Worm (Caenorhabditis elegans) whole organism, L4 larva: ENCODE data around the gene F42F12.3.

Experiments used
- fos-1 ChIP-seq: fragments of 150-350 bp; optimal IDR thresholded peaks from 2 replicates; lab custom pipeline; 2014; ENCODE audit warnings: missing biosample characterization, missing genetic modification characterization
- lin-15B ChIP-seq: fragments of 150-350 bp; sonication (generic microtip); optimal IDR thresholded peaks from 3 replicates; lab custom pipeline; 2014; ENCODE audit warnings: missing biosample characterization, missing genetic modification characterization
- mdl-1 ChIP-seq, 2 experiments: fragments of 150-350 bp in 1 of 2; sonication (generic microtip) in 1 of 2; optimal IDR thresholded peaks; 2 replicates each; lab custom pipeline; 2014 to 2017; ENCODE audit warnings: missing biosample characterization in 2 of 2, missing genetic modification characterization in 2 of 2
- mxl-2 ChIP-seq: fragments of 200-800 bp; sonication (Bioruptor generic); conservative IDR thresholded peaks from 2 replicates; pipeline ENCODE4 v1.3.6; 2022; ENCODE audit warnings: missing genetic modification reagents, missing genetic modification characterization, missing compliant biosample characterization
- pha-4 ChIP-seq, 2 experiments: fragments of 150-350 bp in 1 of 2; fragments of 200-800 bp in 1 of 2; sonication (Bioruptor generic) in 1 of 2; IDR thresholded peaks in 1 of 2; optimal IDR thresholded peaks in 1 of 2; 2 replicates each; pipeline versions ENCODE4 v1.3.6 to Lab custom; 2014 to 2022; ENCODE audit warnings: missing genetic modification characterization in 2 of 2, missing genetic modification reagents in 2 of 2, missing biosample characterization in 1 of 2, missing compliant biosample characterization in 1 of 2
- unc-39 ChIP-seq: sonication (generic microtip); optimal IDR thresholded peaks from 2 replicates; lab custom pipeline; 2017; ENCODE audit warnings: missing biosample characterization, missing genetic modification characterization

ce11 chrX:12346729-12347128 lies 3.6 kb upstream of the F42F12.3 start, which contains the start of gene F42F12.11:
- TF ChIP-seq lin-15B (tag; lab: Kevin White, UChicago) = no peak
- TF ChIP-seq mxl-2 (GFP tag; lab: Robert Waterston, UW) = no peak
- TF ChIP-seq mdl-1 (tag; optimal IDR thresholded peaks at IDR 0.05; lab: Kevin White, UChicago) = no peak
- no peak for TF ChIP-seq unc-39 (tag; lab: Kevin White, UChicago)
- TF ChIP-seq pha-4 (GFP tag; IDR thresholded peaks at IDR 0.05; lab: Robert Waterston, UW) = no peak
- TF ChIP-seq pha-4 (tag; optimal IDR thresholded peaks at IDR 0.05; lab: Kevin White, UChicago) = no peak
- TF ChIP-seq fos-1 (tag; lab: Kevin White, UChicago) = no peak
